Worm (Caenorhabditis elegans) whole organism, L4/young adult: Measurements from ENCODE around the gene str-2.

ENCODE experiments used
- dao-5 ChIP-seq: sonication (generic microtip); optimal IDR thresholded peaks from 2 replicates; lab custom pipeline; 2016; ENCODE audit warnings: missing genotype, missing genetic modification characterization, moderate library complexity, missing compliant biosample characterization
- him-1 ChIP-seq: sonication (generic microtip); optimal IDR thresholded peaks from 2 replicates; lab custom pipeline; 2016; ENCODE audit warnings: missing genotype, missing genetic modification reagents, missing genetic modification characterization, missing compliant biosample characterization

DNA sequence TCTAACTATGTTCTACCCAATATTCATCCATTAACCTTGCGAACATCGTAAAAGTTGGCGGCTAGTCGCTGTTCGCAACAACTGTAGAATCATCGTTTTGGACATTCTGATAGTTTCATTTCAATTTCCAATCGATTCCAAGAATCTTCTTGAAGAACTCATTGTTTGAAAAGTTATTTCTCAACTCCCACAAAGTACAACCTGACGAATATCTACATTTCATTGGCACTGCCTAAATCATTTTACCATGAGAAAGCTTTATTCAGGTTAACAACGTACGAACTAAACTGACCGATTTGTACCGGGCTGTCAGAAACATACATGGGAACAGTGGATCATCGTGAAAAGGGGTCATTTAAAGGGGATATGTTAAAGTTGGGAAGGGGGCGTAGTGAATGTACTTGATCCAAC lies 37.3 kb downstream of the str-2 start, which contains the start of gene F46B6.6:
- no peak for TF ChIP-seq him-1 (tag; lab: Kevin White, UChicago)
- no peak for TF ChIP-seq dao-5 (tag; lab: Kevin White, UChicago)
